Fruit fly (Drosophila melanogaster): ENCODE results near the gene schlank.

dm6 chrX:6253701-6254100, 13.3 kb downstream of the schlank start:
- TF ChIP-seq CG9948 (tag; optimal IDR thresholded peaks at IDR 0.05): no peak
- TF ChIP-seq gl (tag; optimal IDR thresholded peaks at IDR 0.05): no peak
